Fruit fly (Drosophila melanogaster) whole organism, embryonic: ENCODE data around the gene scaf6.
A peak's percentile ranks its signal among the peaks of the same experiment; 100 is the strongest.

ENCODE experiments used
- Antp ChIP-seq: fragments of 200-800 bp; sonication (Bioruptor generic); optimal IDR thresholded peaks from 3 replicates; lab custom pipeline; 2016; ENCODE audit warnings: missing biosample characterization, missing genetic modification characterization
- Atf6 ChIP-seq: fragments of 200-800 bp; sonication (Bioruptor generic); IDR thresholded peaks from 2 replicates; pipeline ENCODE4 v1.3.6; 2022; ENCODE audit warnings: missing biosample characterization, missing genetic modification characterization
- Bgb ChIP-seq: fragments of 200-800 bp; sonication (Bioruptor generic); IDR thresholded peaks from 2 replicates; pipeline ENCODE4 v1.3.6; 2022; ENCODE audit warnings: missing biosample characterization, missing genetic modification characterization; ENCODE audit not compliant: partially characterized antibody
- CG11695 ChIP-seq: fragments of 200-800 bp; sonication (Bioruptor generic); IDR thresholded peaks from 3 replicates; pipeline ENCODE4 v1.3.6; 2022; ENCODE audit warnings: missing biosample characterization, missing genetic modification characterization
- CG11723 ChIP-seq: fragments of 200-800 bp; sonication (Bioruptor generic); optimal IDR thresholded peaks from 2 replicates; lab custom pipeline; 2017; ENCODE audit warnings: missing biosample characterization, mild to moderate bottlenecking, missing genetic modification characterization
- CG12659 ChIP-seq: fragments of 200-800 bp; sonication (Bioruptor generic); optimal IDR thresholded peaks from 3 replicates; lab custom pipeline; 2017; ENCODE audit warnings: mild to moderate bottlenecking, missing biosample characterization, missing genetic modification reagents, missing genetic modification characterization
- CG13775 ChIP-seq: fragments of 200-800 bp; sonication (Bioruptor generic); optimal IDR thresholded peaks from 3 replicates; lab custom pipeline; 2017; ENCODE audit warnings: missing biosample characterization, mild to moderate bottlenecking, missing genetic modification characterization
- CG14710 ChIP-seq: fragments of 200-800 bp; sonication (Bioruptor generic); optimal IDR thresholded peaks from 3 replicates; lab custom pipeline; 2019; ENCODE audit warnings: missing biosample characterization, mild to moderate bottlenecking, missing genetic modification characterization, moderate library complexity
- CG1529 ChIP-seq: fragments of 200-800 bp; sonication (Bioruptor generic); optimal IDR thresholded peaks from 3 replicates; lab custom pipeline; 2018; ENCODE audit warnings: missing biosample characterization, missing genetic modification characterization
- CG16779 ChIP-seq: fragments of 200-800 bp; sonication (Bioruptor generic); IDR thresholded peaks from 2 replicates; pipeline ENCODE4 v1.3.6; 2022; ENCODE audit warnings: missing biosample characterization, missing genetic modification characterization
- CG17186 ChIP-seq: fragments of 200-800 bp; sonication (Bioruptor generic); optimal IDR thresholded peaks from 3 replicates; lab custom pipeline; 2017; ENCODE audit warnings: missing biosample characterization, missing genetic modification reagents, missing genetic modification characterization
- CG30020 ChIP-seq: fragments of 200-800 bp; optimal IDR thresholded peaks from 2 replicates; lab custom pipeline; 2019; ENCODE audit warnings: missing biosample characterization, mild to moderate bottlenecking, missing genetic modification characterization, moderate library complexity
- CG3065 ChIP-seq: fragments of 200-800 bp; sonication (Bioruptor generic); optimal IDR thresholded peaks from 2 replicates; lab custom pipeline; 2016; ENCODE audit warnings: missing biosample characterization, missing genetic modification characterization
- CG33213 ChIP-seq: fragments of 200-800 bp; sonication (Bioruptor generic); optimal IDR thresholded peaks from 3 replicates; lab custom pipeline; 2016; ENCODE audit warnings: missing biosample characterization, missing genetic modification characterization
- CG34224 ChIP-seq: fragments of 200-800 bp; sonication (Bioruptor generic); IDR thresholded peaks from 3 replicates; pipeline ENCODE4 v1.3.6; 2022; ENCODE audit warnings: missing biosample characterization, missing genetic modification characterization; ENCODE audit not compliant: partially characterized antibody
- CG8924 ChIP-seq: fragments of 200-800 bp; optimal IDR thresholded peaks from 3 replicates; lab custom pipeline; 2019; ENCODE audit warnings: missing biosample characterization, mild to moderate bottlenecking, missing genetic modification characterization, moderate library complexity
- CG9797 ChIP-seq: fragments of 200-800 bp; sonication (Bioruptor generic); optimal IDR thresholded peaks from 3 replicates; lab custom pipeline; 2018; ENCODE audit warnings: missing biosample characterization, mild to moderate bottlenecking, missing genetic modification characterization
- CG9932 ChIP-seq: fragments of 200-800 bp; sonication (Bioruptor generic); IDR thresholded peaks from 2 replicates; pipeline ENCODE4 v1.3.6; 2022; ENCODE audit warnings: missing biosample characterization, missing genetic modification characterization
- Dbx ChIP-seq: fragments of 200-800 bp; sonication (Bioruptor generic); IDR thresholded peaks from 3 replicates; pipeline ENCODE4 v1.3.6; 2022; ENCODE audit warnings: missing biosample characterization, missing genetic modification characterization
- Dp ChIP-seq: fragments of 200-800 bp; sonication (Bioruptor generic); optimal IDR thresholded peaks from 2 replicates; lab custom pipeline; 2018; ENCODE audit warnings: missing biosample characterization, mild to moderate bottlenecking, missing genetic modification characterization, moderate library complexity
- Drgx ChIP-seq: fragments of 200-800 bp; sonication (Bioruptor generic); IDR thresholded peaks from 2 replicates; pipeline ENCODE4 v1.3.6; 2022; ENCODE audit warnings: missing biosample characterization, missing genetic modification characterization
- E2f2 ChIP-seq: fragments of 200-800 bp; sonication (Bioruptor generic); IDR thresholded peaks from 2 replicates; pipeline ENCODE4 v1.3.6; 2022; ENCODE audit warnings: missing biosample characterization, missing genetic modification characterization
- Ets97D ChIP-seq: fragments of 200-800 bp; sonication (Bioruptor generic); optimal IDR thresholded peaks from 3 replicates; lab custom pipeline; 2016; ENCODE audit warnings: missing biosample characterization, missing genetic modification characterization
- Fer3 ChIP-seq: fragments of 200-800 bp; sonication (Bioruptor generic); optimal IDR thresholded peaks from 2 replicates; lab custom pipeline; 2018; ENCODE audit warnings: missing biosample characterization, mild to moderate bottlenecking, missing genetic modification characterization, moderate library complexity
- HLH54F ChIP-seq: fragments of 200-800 bp; sonication (Bioruptor generic); optimal IDR thresholded peaks from 3 replicates; lab custom pipeline; 2016; ENCODE audit warnings: missing biosample characterization, missing genetic modification characterization
- MBD-R2 ChIP-seq: fragments of 200-800 bp; sonication (Bioruptor generic); IDR thresholded peaks from 2 replicates; pipeline ENCODE4 v1.3.6; 2022; ENCODE audit warnings: missing biosample characterization, missing genetic modification characterization
- Mad ChIP-seq: fragments of 200-800 bp; sonication (Bioruptor generic); optimal IDR thresholded peaks from 2 replicates; lab custom pipeline; 2016; ENCODE audit warnings: missing biosample characterization, missing genetic modification characterization
- Med ChIP-seq: fragments of 200-800 bp; sonication (Bioruptor generic); peaks from one replicate; lab custom pipeline; 2016; ENCODE audit warnings: missing biosample characterization, missing genetic modification characterization, mild to moderate bottlenecking, inconsistent platforms, moderate library complexity
- Myb ChIP-seq: fragments of 200-800 bp; sonication (Bioruptor generic); optimal IDR thresholded peaks from 2 replicates; lab custom pipeline; 2016; ENCODE audit warnings: missing biosample characterization, missing genetic modification characterization
- Poxn ChIP-seq: fragments of 200-800 bp; sonication (Bioruptor generic); IDR thresholded peaks from 2 replicates; pipeline ENCODE4 v1.3.6; 2022; ENCODE audit warnings: missing biosample characterization, missing genetic modification characterization
- Vsx1 ChIP-seq: fragments of 200-800 bp; sonication (Bioruptor generic); optimal IDR thresholded peaks from 2 replicates; lab custom pipeline; 2017; ENCODE audit warnings: missing biosample characterization, mild to moderate bottlenecking, missing genetic modification characterization, missing genetic modification reagents
- ato ChIP-seq: fragments of 200-800 bp; sonication (Bioruptor generic); IDR thresholded peaks from 2 replicates; pipeline ENCODE4 v1.3.6; 2022; ENCODE audit warnings: missing biosample characterization, missing genetic modification characterization; ENCODE audit not compliant: partially characterized antibody
- btn ChIP-seq: fragments of 200-800 bp; sonication (Bioruptor generic); optimal IDR thresholded peaks from 2 replicates; lab custom pipeline; 2016; ENCODE audit warnings: missing biosample characterization, missing genetic modification characterization
- cas ChIP-seq: fragments of 200-800 bp; sonication (Bioruptor generic); IDR thresholded peaks from 2 replicates; pipeline ENCODE4 v1.3.6; 2022; ENCODE audit warnings: missing biosample characterization, missing genetic modification characterization
- chinmo ChIP-seq: fragments of 200-800 bp; sonication (Bioruptor generic); IDR thresholded peaks from 4 replicates; pipeline ENCODE4 v1.3.6; 2022; ENCODE audit warnings: missing biosample characterization, missing genetic modification characterization; ENCODE audit not compliant: partially characterized antibody
- ftz-f1 ChIP-seq: fragments of 200-800 bp; sonication (Bioruptor generic); optimal IDR thresholded peaks from 2 replicates; lab custom pipeline; 2016; ENCODE audit warnings: missing biosample characterization, missing genetic modification characterization
- gcm2 ChIP-seq: fragments of 200-800 bp; sonication (Bioruptor generic); optimal IDR thresholded peaks from 2 replicates; lab custom pipeline; 2016; ENCODE audit warnings: missing biosample characterization, missing genetic modification characterization
- grn ChIP-seq: fragments of 200-800 bp; sonication (Bioruptor generic); optimal IDR thresholded peaks from 3 replicates; lab custom pipeline; 2017; ENCODE audit warnings: missing biosample characterization, missing genetic modification characterization
- hb ChIP-seq: fragments of 200-800 bp; sonication (Bioruptor generic); IDR thresholded peaks from 3 replicates; pipeline ENCODE4 v1.3.6; 2022; ENCODE audit warnings: missing biosample characterization, missing genetic modification characterization; ENCODE audit not compliant: partially characterized antibody
- kni ChIP-seq: fragments of 200-800 bp; sonication (Bioruptor generic); optimal IDR thresholded peaks from 3 replicates; lab custom pipeline; 2017; ENCODE audit warnings: mild to moderate bottlenecking, missing biosample characterization, missing genetic modification reagents, missing genetic modification characterization
- knrl ChIP-seq: fragments of 200-800 bp; sonication (Bioruptor generic); IDR thresholded peaks from 3 replicates; pipeline ENCODE4 v1.3.6; 2022; ENCODE audit warnings: missing biosample characterization, missing genetic modification characterization; ENCODE audit not compliant: partially characterized antibody
- lov ChIP-seq, 2 experiments: fragments of 200-800 bp in 1 of 2; fragments of >200 bp in 1 of 2; sonication (Bioruptor generic) in 1 of 2; IDR thresholded peaks in 1 of 2; optimal IDR thresholded peaks in 1 of 2; 2 replicates in 1 of 2; 3 replicates in 1 of 2; pipeline versions ENCODE4 v1.3.6 to Lab custom; 2017 to 2022; ENCODE audit warnings: missing biosample characterization in 1 of 2, missing genetic modification characterization in 1 of 2
- phol ChIP-seq: fragments of 200-800 bp; sonication (Bioruptor generic); optimal IDR thresholded peaks from 3 replicates; lab custom pipeline; 2018; ENCODE audit warnings: missing biosample characterization, mild to moderate bottlenecking, missing genetic modification characterization, moderate library complexity
- prd ChIP-seq, 3 experiments: fragments of >200 bp in 2 of 3; fragments of 200-800 bp in 1 of 3; sonication (Bioruptor generic) in 1 of 3; optimal IDR thresholded peaks in 2 of 3; IDR thresholded peaks in 1 of 3; 2 replicates in 2 of 3; 3 replicates in 1 of 3; pipeline versions ENCODE4 v1.3.6 to Lab custom; 2017 to 2022; ENCODE audit warnings: missing biosample characterization in 1 of 3, missing genetic modification characterization in 1 of 3
- psq ChIP-seq: fragments of 200-800 bp; sonication (Bioruptor generic); optimal IDR thresholded peaks from 2 replicates; lab custom pipeline; 2017; ENCODE audit warnings: missing biosample characterization, missing genetic modification characterization
- sna ChIP-seq: fragments of 200-800 bp; sonication (Bioruptor generic); IDR thresholded peaks from 2 replicates; pipeline ENCODE4 v1.3.6; 2022; ENCODE audit warnings: missing biosample characterization, missing genetic modification characterization; ENCODE audit not compliant: partially characterized antibody
- stc ChIP-seq: fragments of 200-800 bp; sonication (Bioruptor generic); IDR thresholded peaks from 2 replicates; pipeline ENCODE4 v1.3.6; 2022; ENCODE audit warnings: missing biosample characterization, missing genetic modification characterization
- tna ChIP-seq: fragments of 200-800 bp; sonication (Bioruptor generic); IDR thresholded peaks from 2 replicates; pipeline ENCODE4 v1.3.6; 2022; ENCODE audit warnings: missing biosample characterization, missing genetic modification characterization; ENCODE audit not compliant: partially characterized antibody
- wek ChIP-seq: fragments of 200-800 bp; sonication (Bioruptor generic); optimal IDR thresholded peaks from 3 replicates; lab custom pipeline; 2018; ENCODE audit warnings: missing biosample characterization, mild to moderate bottlenecking, missing genetic modification characterization, moderate library complexity

scaf6 gene

DNA sequence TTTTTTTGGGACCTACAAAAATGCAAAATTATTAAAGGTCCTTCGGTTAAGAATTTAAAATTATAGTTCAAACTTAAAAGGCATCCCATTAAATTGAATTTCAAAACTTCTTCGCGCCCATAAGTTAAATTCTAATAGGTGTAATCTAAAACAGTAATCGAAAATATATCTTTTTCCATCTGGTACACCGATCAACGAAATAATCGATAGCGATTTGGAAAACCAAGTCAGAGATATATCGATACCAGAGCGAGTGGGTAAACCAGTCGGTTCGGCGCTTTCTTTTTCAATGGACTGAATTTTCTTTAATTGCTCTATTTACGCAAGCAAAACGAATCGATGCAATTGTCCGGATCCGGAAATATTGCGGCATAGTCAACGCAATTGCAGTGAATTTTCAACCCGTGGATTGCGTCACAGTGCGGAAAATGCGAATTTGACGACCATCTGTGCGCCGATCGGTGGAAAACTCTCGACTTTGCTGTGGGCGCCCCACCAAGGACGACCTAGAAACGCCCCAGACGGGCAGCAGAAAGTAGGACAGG, 18.2 kb downstream of the scaf6 start, which contains the start of gene Fit2 (continued):
- no peak for TF ChIP-seq CG11723 (GFP tag; lab: Kevin White, UChicago)
- TF ChIP-seq sna (GFP tag; lab: Robert Waterston, UW), result peak; percentile 95
- peak; percentile 65 for TF ChIP-seq Myb
- TF ChIP-seq gcm2 (GFP tag; lab: Kevin White, UChicago), result no peak
- peak; percentile 100 for TF ChIP-seq ato (GFP tag; lab: Robert Waterston, UW)
- no peak for TF ChIP-seq stc (GFP tag; lab: Robert Waterston, UW)
- no peak for TF ChIP-seq CG9797 (GFP tag; lab: Kevin White, UChicago)
- no peak for TF ChIP-seq Poxn (GFP tag; lab: Robert Waterston, UW)
- no peak for TF ChIP-seq CG8924 (tag; lab: Kevin White, UChicago)
- peak; percentile 100 for TF ChIP-seq CG34224
- no peak for TF ChIP-seq grn
- TF ChIP-seq tna, result peak; percentile 100
- TF ChIP-seq Ets97D (GFP tag; lab: Kevin White, UChicago), result peak; percentile 7
- TF ChIP-seq Fer3, result no peak
- TF ChIP-seq CG12659 (GFP tag; lab: Kevin White, UChicago), result peak; percentile 9
- no peak for TF ChIP-seq CG11695 (GFP tag; lab: Robert Waterston, UW)
- peak; percentile 99 for TF ChIP-seq chinmo (GFP tag; lab: Robert Waterston, UW)
- peak; percentile 100 for TF ChIP-seq hb (GFP tag; lab: Robert Waterston, UW)
- no peak for TF ChIP-seq prd (optimal IDR thresholded peaks at IDR 0.05; lab: Kevin White, UChicago)
- no peak for TF ChIP-seq prd (GFP tag; IDR thresholded peaks at IDR 0.05; lab: Robert Waterston, UW)
- TF ChIP-seq wek, result no peak
- no peak for TF ChIP-seq CG33213 (GFP tag; lab: Kevin White, UChicago)
- TF ChIP-seq Dbx (GFP tag; lab: Robert Waterston, UW), result no peak
- no peak for TF ChIP-seq psq
- TF ChIP-seq CG30020, result no peak
- no peak for TF ChIP-seq Med (GFP tag; lab: Kevin White, UChicago)
- TF ChIP-seq Drgx (GFP tag; lab: Robert Waterston, UW), result no peak
- TF ChIP-seq cas (GFP tag; lab: Robert Waterston, UW), result no peak
- peak; percentile 93 for TF ChIP-seq Dp (GFP tag; lab: Kevin White, UChicago)
- TF ChIP-seq kni (GFP tag; lab: Kevin White, UChicago), result no peak
- TF ChIP-seq CG16779 (GFP tag; lab: Robert Waterston, UW), result no peak
- no peak for TF ChIP-seq Antp
- no peak for TF ChIP-seq CG9932 (GFP tag; lab: Robert Waterston, UW)
- TF ChIP-seq CG1529 (GFP tag; lab: Kevin White, UChicago), result no peak
- no peak for TF ChIP-seq Vsx1
- peak; percentile 59 for TF ChIP-seq MBD-R2 (GFP tag; lab: Robert Waterston, UW)
- TF ChIP-seq knrl (GFP tag; lab: Robert Waterston, UW), result peak; percentile 83
- TF ChIP-seq btn (GFP tag; lab: Kevin White, UChicago), result no peak
- TF ChIP-seq phol, result no peak
- no peak for TF ChIP-seq Mad (GFP tag; lab: Kevin White, UChicago)
- no peak for TF ChIP-seq HLH54F (GFP tag; lab: Kevin White, UChicago)
- peak; percentile 96 for TF ChIP-seq E2f2 (GFP tag; lab: Robert Waterston, UW)
- peak; percentile 8 for TF ChIP-seq ftz-f1
- TF ChIP-seq CG14710 (tag; lab: Kevin White, UChicago), result peak; percentile 76
- no peak for TF ChIP-seq CG17186 (GFP tag; lab: Kevin White, UChicago)
- TF ChIP-seq Bgb, result peak; percentile 99
- no peak for TF ChIP-seq lov (optimal IDR thresholded peaks at IDR 0.05; lab: Kevin White, UChicago)
- TF ChIP-seq lov (GFP tag; IDR thresholded peaks at IDR 0.05; lab: Robert Waterston, UW), result no peak
- TF ChIP-seq CG3065, result no peak
- TF ChIP-seq CG13775 (GFP tag; lab: Kevin White, UChicago), result no peak
- TF ChIP-seq Atf6 (GFP tag; lab: Robert Waterston, UW), result no peak
